Worm (Caenorhabditis elegans): ENCODE data around the gene T05A1.5.

DNA sequence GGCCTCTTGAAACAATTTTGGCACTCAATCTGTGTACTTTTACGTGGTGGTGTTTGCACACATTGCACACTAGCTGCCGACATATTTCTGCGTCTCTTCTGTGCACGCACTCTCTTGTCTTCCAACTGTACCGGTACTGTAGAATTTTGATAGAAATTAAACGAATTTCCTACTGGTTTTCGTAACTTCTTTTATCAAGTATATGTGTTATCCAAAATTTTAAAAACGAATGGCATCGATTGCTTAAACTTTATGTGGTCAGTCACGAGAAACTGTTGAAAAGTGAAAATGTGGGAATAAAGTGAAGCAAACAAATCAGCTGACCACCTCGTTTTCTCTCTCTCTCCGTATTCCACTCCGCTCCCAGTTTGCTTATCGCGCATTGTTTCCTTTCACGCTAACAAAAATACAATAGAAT is 32.7 kb upstream of the T05A1.5 start:
- TF ChIP-seq pqm-1 (tag; optimal IDR thresholded peaks at IDR 0.05) (no peak), syd-9 (tag; optimal IDR thresholded peaks at IDR 0.05) (no peak), ets-4 (tag; optimal IDR thresholded peaks at IDR 0.05) (no peak), ceh-14 (tag; optimal IDR thresholded peaks at IDR 0.05) (no peak), lin-11 (tag; optimal IDR thresholded peaks at IDR 0.05) (no peak)

Data from whole organism, late embryonic.